Worm (Caenorhabditis elegans) whole organism, L2 larva: ENCODE measurements around the gene cul-5.

Source experiments
- C34F6.9 ChIP-seq: fragments of 150-350 bp; optimal IDR thresholded peaks from 2 replicates; lab custom pipeline; 2014; ENCODE audit warnings: missing biosample characterization, missing genetic modification characterization
- F13H6.1 ChIP-seq: sonication (generic microtip); optimal IDR thresholded peaks from 2 replicates; lab custom pipeline; 2016; ENCODE audit warnings: missing genetic modification characterization, missing compliant biosample characterization
- R02D3.7 ChIP-seq: fragments of 150-350 bp; optimal IDR thresholded peaks from 2 replicates; lab custom pipeline; 2014; ENCODE audit warnings: missing biosample characterization, missing genetic modification characterization
- Y55F3AM.14 ChIP-seq: fragments of 200-800 bp; sonication (Bioruptor generic); optimal IDR thresholded peaks from 2 replicates; lab custom pipeline; 2018; ENCODE audit warnings: mild to moderate bottlenecking, missing genetic modification characterization, missing compliant biosample characterization
- ZK546.5 ChIP-seq: sonication (generic microtip); optimal IDR thresholded peaks from 2 replicates; lab custom pipeline; 2017; ENCODE audit warnings: missing biosample characterization, missing genetic modification characterization
- aly-2 ChIP-seq: fragments of 150-350 bp; optimal IDR thresholded peaks from 2 replicates; lab custom pipeline; 2014; ENCODE audit warnings: missing biosample characterization, missing genetic modification characterization
- blmp-1 ChIP-seq: sonication (generic microtip); optimal IDR thresholded peaks from 2 replicates; lab custom pipeline; 2017; ENCODE audit warnings: missing genetic modification characterization, mild to moderate bottlenecking, missing compliant biosample characterization, antibody characterized with exemption, moderate library complexity; ENCODE audit not compliant: insufficient read depth
- ceh-16 ChIP-seq: fragments of 150-350 bp; optimal IDR thresholded peaks from 2 replicates; lab custom pipeline; 2014; ENCODE audit warnings: missing biosample characterization, missing genetic modification characterization
- ceh-82 ChIP-seq: fragments of 150-350 bp; optimal IDR thresholded peaks from 2 replicates; lab custom pipeline; 2014; ENCODE audit warnings: missing biosample characterization, missing genetic modification characterization
- crh-2 ChIP-seq: sonication (generic microtip); optimal IDR thresholded peaks from 2 replicates; lab custom pipeline; 2017; ENCODE audit warnings: missing biosample characterization, missing genetic modification characterization
- dmd-4 ChIP-seq: sonication (generic microtip); optimal IDR thresholded peaks from 2 replicates; lab custom pipeline; 2017; ENCODE audit warnings: missing biosample characterization, missing genetic modification characterization
- egl-27 ChIP-seq: sonication (generic microtip); optimal IDR thresholded peaks from 3 replicates; lab custom pipeline; 2017; ENCODE audit warnings: missing biosample characterization, missing genetic modification reagents, missing genetic modification characterization
- elt-3 ChIP-seq: sonication (generic microtip); optimal IDR thresholded peaks from 2 replicates; lab custom pipeline; 2017; ENCODE audit warnings: missing biosample characterization, missing genetic modification characterization
- fos-1 ChIP-seq: fragments of 150-350 bp; optimal IDR thresholded peaks from 2 replicates; lab custom pipeline; 2014; ENCODE audit warnings: missing biosample characterization, missing genetic modification characterization
- gmeb-1 ChIP-seq: fragments of 150-350 bp; optimal IDR thresholded peaks from 2 replicates; lab custom pipeline; 2014; ENCODE audit warnings: missing biosample characterization, missing genetic modification characterization
- lin-13 ChIP-seq: fragments of 150-350 bp; optimal IDR thresholded peaks from 2 replicates; lab custom pipeline; 2014; ENCODE audit warnings: missing biosample characterization, missing genetic modification reagents, missing genetic modification characterization
- lin-39 ChIP-seq: fragments of 150-350 bp; optimal IDR thresholded peaks from 2 replicates; lab custom pipeline; 2014; ENCODE audit warnings: missing biosample characterization, missing genetic modification reagents, missing genetic modification characterization
- lsy-2 ChIP-seq, 2 experiments: fragments of 150-350 bp in 1 of 2; sonication (generic microtip) in 1 of 2; optimal IDR thresholded peaks; 2 replicates each; lab custom pipeline; 2014 to 2017; ENCODE audit warnings: missing biosample characterization in 2 of 2, missing genetic modification characterization in 2 of 2
- mdl-1 ChIP-seq, 2 experiments: fragments of 150-350 bp in 1 of 2; sonication (generic microtip) in 1 of 2; optimal IDR thresholded peaks; 2 replicates each; lab custom pipeline; 2017; ENCODE audit warnings: missing biosample characterization in 2 of 2, missing genetic modification characterization in 2 of 2
- nhr-10 ChIP-seq: sonication (generic microtip); optimal IDR thresholded peaks from 2 replicates; lab custom pipeline; 2017; ENCODE audit warnings: missing biosample characterization, missing genetic modification characterization
- nhr-12 ChIP-seq: fragments of 150-350 bp; optimal IDR thresholded peaks from 2 replicates; lab custom pipeline; 2014; ENCODE audit warnings: missing biosample characterization, missing genetic modification characterization
- nhr-129 ChIP-seq: fragments of 150-350 bp; optimal IDR thresholded peaks from 2 replicates; lab custom pipeline; 2014; ENCODE audit warnings: missing biosample characterization, missing genetic modification characterization
- nhr-21 ChIP-seq: fragments of 150-350 bp; optimal IDR thresholded peaks from 2 replicates; lab custom pipeline; 2014; ENCODE audit warnings: missing biosample characterization, missing genetic modification characterization
- nhr-23 ChIP-seq: fragments of 150-350 bp; optimal IDR thresholded peaks from 2 replicates; lab custom pipeline; 2014; ENCODE audit warnings: missing biosample characterization, missing genetic modification reagents, missing genetic modification characterization
- nhr-237 ChIP-seq: fragments of 150-350 bp; optimal IDR thresholded peaks from 2 replicates; lab custom pipeline; 2014; ENCODE audit warnings: missing biosample characterization, missing genetic modification characterization
- nhr-25 ChIP-seq: fragments of 150-350 bp; sonication (generic microtip); optimal IDR thresholded peaks from 3 replicates; lab custom pipeline; 2014; ENCODE audit warnings: missing biosample characterization, missing genetic modification characterization
- peb-1 ChIP-seq: fragments of 150-350 bp; optimal IDR thresholded peaks from 2 replicates; lab custom pipeline; 2014; ENCODE audit warnings: missing biosample characterization, missing genetic modification characterization
- skn-1 ChIP-seq: sonication (generic microtip); optimal IDR thresholded peaks from 2 replicates; lab custom pipeline; 2017; ENCODE audit warnings: missing biosample characterization, missing genetic modification characterization
- sma-9 ChIP-seq, 2 experiments: fragments of 150-350 bp in 1 of 2; sonication (generic microtip) in 1 of 2; optimal IDR thresholded peaks; 2 replicates each; lab custom pipeline; 2014 to 2016; ENCODE audit warnings: missing genetic modification characterization in 2 of 2, mild to moderate bottlenecking in 1 of 2, missing biosample characterization in 1 of 2, missing compliant biosample characterization in 1 of 2, missing genetic modification reagents in 1 of 2, moderate library complexity in 1 of 2
- snpc-4 ChIP-seq: fragments of 150-350 bp; optimal IDR thresholded peaks from 2 replicates; lab custom pipeline; 2014; ENCODE audit warnings: missing biosample characterization, missing genetic modification characterization
- unc-55 ChIP-seq: fragments of 150-350 bp; sonication (generic microtip); optimal IDR thresholded peaks from 3 replicates; lab custom pipeline; 2014; ENCODE audit warnings: missing biosample characterization, missing genetic modification reagents, missing genetic modification characterization
- unc-62 ChIP-seq: fragments of 150-350 bp; optimal IDR thresholded peaks from 2 replicates; lab custom pipeline; 2014; ENCODE audit warnings: missing biosample characterization, missing genetic modification reagents, missing genetic modification characterization
- ztf-1 ChIP-seq: fragments of 200-800 bp; sonication (Bioruptor generic); conservative IDR thresholded peaks from 2 replicates; pipeline ENCODE4 v1.3.6; 2022; ENCODE audit warnings: missing genetic modification characterization, missing compliant biosample characterization
- ztf-11 ChIP-seq: sonication (generic microtip); optimal IDR thresholded peaks from 2 replicates; lab custom pipeline; 2017; ENCODE audit warnings: missing biosample characterization, missing genetic modification characterization
- ztf-4 ChIP-seq: fragments of 150-350 bp; optimal IDR thresholded peaks from 2 replicates; lab custom pipeline; 2014; ENCODE audit warnings: missing biosample characterization, missing genetic modification characterization

Gene cul-5

DNA sequence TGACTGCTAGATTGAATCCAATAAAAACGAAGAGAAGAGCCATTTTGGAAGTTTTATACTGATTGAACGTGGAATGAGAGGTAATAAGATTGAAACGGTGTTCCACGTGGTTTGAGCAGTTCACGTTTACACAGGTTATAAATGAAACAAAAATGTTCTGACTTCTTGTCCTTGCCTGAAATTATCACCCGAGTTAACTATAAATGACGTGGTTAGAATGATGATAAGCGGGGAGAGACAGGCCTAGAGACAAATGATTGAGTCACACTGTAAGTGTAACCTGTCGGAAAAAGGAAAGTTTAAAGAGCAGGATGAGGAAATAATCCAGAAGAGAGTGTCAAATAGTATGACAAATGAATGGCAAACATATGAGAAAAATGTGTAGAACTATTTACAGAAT is 18.4 kb upstream of the cul-5 start, which contains the start of gene C51E3.10:
C51E3.10 (minus strand) TSS at position 181 of the 400 bp plus-strand sequence.
- no peak for TF ChIP-seq Y55F3AM.14 (GFP tag; lab: Kevin White, UChicago)
- TF ChIP-seq mdl-1 (tag; optimal IDR thresholded peaks at IDR 0.05; lab: Kevin White, UChicago) = peak in 1 of 2 experiments; percentile 14
- no peak for TF ChIP-seq elt-3 (tag; lab: Kevin White, UChicago)
- no peak for TF ChIP-seq aly-2 (tag; lab: Kevin White, UChicago)
- TF ChIP-seq fos-1 = peak; percentile 94
- TF ChIP-seq crh-2 (tag; lab: Kevin White, UChicago) = peak; percentile 67
- no peak for TF ChIP-seq gmeb-1 (tag; lab: Kevin White, UChicago)
- TF ChIP-seq sma-9 (GFP tag; optimal IDR thresholded peaks at IDR 0.05; lab: Kevin White, UChicago) = peak; percentile 69
- TF ChIP-seq sma-9 (tag; optimal IDR thresholded peaks at IDR 0.05; lab: Kevin White, UChicago) = no peak
- no peak for TF ChIP-seq C34F6.9
- TF ChIP-seq nhr-129 (tag; lab: Kevin White, UChicago) = no peak
- no peak for TF ChIP-seq unc-62 (GFP tag; lab: Kevin White, UChicago)
- TF ChIP-seq peb-1 (tag; lab: Kevin White, UChicago) = no peak
- no peak for TF ChIP-seq nhr-23 (tag; lab: Kevin White, UChicago)
- no peak for TF ChIP-seq nhr-25 (tag; lab: Kevin White, UChicago)
- TF ChIP-seq ztf-4 = no peak
- TF ChIP-seq F13H6.1 (tag; lab: Kevin White, UChicago) = no peak
- peak; percentile 36 for TF ChIP-seq skn-1
- no peak for TF ChIP-seq ztf-11 (tag; lab: Kevin White, UChicago)
- TF ChIP-seq snpc-4 = no peak
- no peak for TF ChIP-seq nhr-10 (tag; lab: Kevin White, UChicago)
- TF ChIP-seq, all 48 proteins: peak for 5

DNA sequence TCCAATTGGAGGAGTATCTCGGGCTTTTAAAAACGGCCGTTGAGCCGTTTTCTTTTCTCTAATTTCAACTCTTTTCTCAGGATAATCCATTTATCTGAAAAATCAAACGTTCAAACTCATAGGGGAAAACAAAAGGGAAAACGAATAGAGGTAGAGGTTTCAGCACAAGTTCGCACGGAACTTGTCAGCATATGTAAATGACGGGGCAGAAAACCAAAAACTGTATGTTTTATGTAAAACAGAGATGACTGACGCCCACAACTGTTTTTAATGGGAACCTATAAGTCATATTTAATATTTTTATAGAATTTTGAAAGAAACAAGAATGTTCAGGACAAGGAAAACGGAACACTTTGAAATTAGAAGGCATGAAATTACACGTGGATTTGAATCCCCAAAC is 13.0 kb upstream of the cul-5 start, which contains the start of gene C51E3.6:
C51E3.6 (minus strand) TSS at position 101 of the 400 bp plus-strand sequence.
- no peak for TF ChIP-seq crh-2 (tag; lab: Kevin White, UChicago)
- no peak for TF ChIP-seq ceh-16 (tag; lab: Kevin White, UChicago)
- TF ChIP-seq peb-1 (tag; lab: Kevin White, UChicago) = no peak
- TF ChIP-seq ceh-82 = no peak
- TF ChIP-seq F13H6.1 (tag; lab: Kevin White, UChicago) = no peak
- TF ChIP-seq nhr-237 = no peak
- TF ChIP-seq blmp-1 (tag; lab: Kevin White, UChicago) = no peak

DNA sequence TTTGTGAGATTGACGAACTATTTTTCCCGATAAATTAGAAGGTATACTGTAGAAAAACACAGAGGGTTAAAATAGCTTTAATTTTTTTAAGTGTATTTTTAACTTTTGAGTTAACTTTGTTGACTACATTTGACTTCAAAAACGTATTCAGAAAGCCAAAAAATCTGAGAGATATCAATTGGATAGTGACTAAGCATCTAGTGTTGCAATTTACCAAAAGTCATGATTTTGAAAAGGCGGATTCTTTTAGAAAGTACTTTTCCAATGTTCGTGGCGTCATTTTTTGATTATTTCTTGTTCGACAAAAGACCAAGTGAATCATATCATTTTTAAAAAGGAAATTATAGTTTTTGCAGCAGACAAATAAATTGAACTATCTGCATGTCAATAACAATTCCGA is 10.5 kb upstream of the cul-5 start:
- TF ChIP-seq dmd-4 (tag; lab: Kevin White, UChicago) = no peak
- TF ChIP-seq lsy-2 (tag; optimal IDR thresholded peaks at IDR 0.05; lab: Kevin White, UChicago) = peak in 1 of 2 experiments; percentile 40
- TF ChIP-seq ztf-4 = peak; percentile 13
- no peak for TF ChIP-seq elt-3 (tag; lab: Kevin White, UChicago)
- no peak for TF ChIP-seq lin-39
- TF ChIP-seq Y55F3AM.14 (GFP tag; lab: Kevin White, UChicago) = no peak
- TF ChIP-seq ceh-82 = no peak
- TF ChIP-seq ztf-1 (GFP tag; lab: Robert Waterston, UW) = no peak
- TF ChIP-seq lin-13 (GFP tag; lab: Kevin White, UChicago) = no peak
- TF ChIP-seq nhr-12 (tag; lab: Kevin White, UChicago) = no peak
- no peak for TF ChIP-seq nhr-10 (tag; lab: Kevin White, UChicago)
- TF ChIP-seq ceh-16 (tag; lab: Kevin White, UChicago) = no peak
- TF ChIP-seq skn-1 = no peak
- TF ChIP-seq unc-55 (GFP tag; lab: Kevin White, UChicago) = peak; percentile 51
- no peak for TF ChIP-seq gmeb-1 (tag; lab: Kevin White, UChicago)
- no peak for TF ChIP-seq egl-27 (tag; lab: Kevin White, UChicago)
- no peak for TF ChIP-seq ztf-11 (tag; lab: Kevin White, UChicago)
- TF ChIP-seq ZK546.5 = no peak
- TF ChIP-seq crh-2 (tag; lab: Kevin White, UChicago) = peak; percentile 40
- TF ChIP-seq nhr-237 = peak; percentile 8

DNA sequence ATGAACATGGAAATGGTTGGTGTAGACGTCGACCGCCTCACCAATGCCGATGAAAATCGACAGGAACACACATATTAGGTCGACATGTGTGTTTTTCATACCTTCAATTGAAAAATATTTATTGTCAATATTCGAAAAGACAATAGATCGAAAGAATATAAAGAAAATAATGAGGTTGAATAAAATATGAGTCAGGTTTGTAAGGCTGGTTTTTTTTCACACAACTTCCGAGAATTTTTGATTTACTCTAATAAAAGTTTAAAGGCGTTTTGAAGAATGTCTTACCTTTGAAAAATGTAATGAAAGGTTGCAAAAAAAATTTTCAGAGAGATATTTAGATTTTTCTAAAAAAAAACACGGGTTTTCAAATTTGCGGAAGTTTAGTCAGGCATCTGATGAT is 5.7 kb upstream of the cul-5 start, which contains the start of gene egl-3:
egl-3 (minus strand) TSS at position 101 of the 400 bp plus-strand sequence.
- TF ChIP-seq nhr-12 (tag; lab: Kevin White, UChicago) (no peak), ztf-1 (GFP tag; lab: Robert Waterston, UW) (no peak), nhr-237 (no peak), mdl-1 (tag; optimal IDR thresholded peaks at IDR 0.05; lab: Kevin White, UChicago) (no peak), nhr-21 (tag; lab: Kevin White, UChicago) (no peak), F13H6.1 (tag; lab: Kevin White, UChicago) (no peak), lin-13 (GFP tag; lab: Kevin White, UChicago) (no peak), R02D3.7 (tag; lab: Kevin White, UChicago) (no peak), Y55F3AM.14 (GFP tag; lab: Kevin White, UChicago) (no peak)
